Fruit fly (Drosophila melanogaster) S2 (cell line): ENCODE results near the gene CG6015.

Experiments
- CG8478 ChIP-seq: fragments of >200 bp; optimal IDR thresholded peaks from 2 replicates; lab custom pipeline; 2018
- CTCF ChIP-seq, 2 experiments: fragments of >200 bp; optimal IDR thresholded peaks; 2 replicates each; lab custom pipeline; 2018

- TF ChIP-seq CTCF (optimal IDR thresholded peaks at IDR 0.05; lab: Kevin White, UChicago): no peak
- no peak for TF ChIP-seq CG8478
Observed at dm6 chr3R:21992909-21993308, 41.2 kb downstream of the CG6015 start.
